Fruit fly (Drosophila melanogaster): ENCODE results near the gene grn.

DNA sequence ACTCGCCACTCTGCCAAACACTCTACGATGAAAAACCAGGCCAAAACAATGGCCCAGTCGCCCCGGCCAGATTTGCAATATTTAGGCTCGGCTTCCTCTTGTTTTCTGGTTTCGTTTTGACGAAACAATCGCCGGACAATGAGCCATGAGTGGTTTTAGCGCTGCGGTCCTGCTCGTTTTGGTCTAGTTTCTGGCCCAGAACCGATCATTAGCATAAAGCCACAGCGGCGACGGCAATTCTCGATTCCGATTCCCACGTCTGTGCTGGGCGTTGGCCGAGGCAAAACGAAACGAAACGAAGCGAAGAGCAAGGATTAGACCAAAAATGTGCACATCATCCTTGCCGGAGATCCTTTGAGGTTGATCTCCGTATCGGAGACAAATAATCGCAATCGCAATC lies 22.1 kb upstream of the grn start:
- TF ChIP-seq NK7.1 (GFP tag; optimal IDR thresholded peaks at IDR 0.05) (no peak), Hr78 (GFP tag; optimal IDR thresholded peaks at IDR 0.05) (no peak), CG32772 (GFP tag; IDR thresholded peaks at IDR 0.05) (no peak), emc (GFP tag; optimal IDR thresholded peaks at IDR 0.05) (no peak), CG1603 (tag; optimal IDR thresholded peaks at IDR 0.05) (no peak), NFAT (GFP tag; IDR thresholded peaks at IDR 0.05) (no peak), Dll (GFP tag; IDR thresholded peaks at IDR 0.05; ENCODE audit: partially characterized antibody) (no peak), ERR (GFP tag; optimal IDR thresholded peaks at IDR 0.05) (no peak), Hr3 (GFP tag; optimal IDR thresholded peaks at IDR 0.05) (no peak), CG7357 (GFP tag; IDR thresholded peaks at IDR 0.05) (no peak)

All from whole organism, embryonic.